Fruit fly (Drosophila melanogaster) whole organism, embryonic: Measurements from ENCODE around the gene RPA1.

Experiments used
- B-H1 ChIP-seq: fragments of 200-800 bp; sonication (Bioruptor generic); IDR thresholded peaks from 3 replicates; pipeline ENCODE4 v1.3.6; 2022; ENCODE audit warnings: missing biosample characterization, missing genetic modification characterization
- Bdp1 ChIP-seq: fragments of 200-800 bp; sonication (Bioruptor generic); optimal IDR thresholded peaks from 3 replicates; lab custom pipeline; 2016; ENCODE audit warnings: missing biosample characterization, missing genetic modification characterization
- BtbVII ChIP-seq: fragments of 200-800 bp; sonication (Bioruptor generic); optimal IDR thresholded peaks from 3 replicates; lab custom pipeline; 2017; ENCODE audit warnings: missing biosample characterization, mild to moderate bottlenecking, missing genetic modification characterization
- CG10147 ChIP-seq: fragments of 200-800 bp; sonication (Bioruptor generic); optimal IDR thresholded peaks from 2 replicates; lab custom pipeline; 2019; ENCODE audit warnings: missing biosample characterization, mild to moderate bottlenecking, missing genetic modification characterization, moderate library complexity
- CG10267 ChIP-seq: fragments of 200-800 bp; sonication (Bioruptor generic); optimal IDR thresholded peaks from 2 replicates; lab custom pipeline; 2018; ENCODE audit warnings: missing biosample characterization, mild to moderate bottlenecking, missing genetic modification characterization, moderate library complexity
- CG10979 ChIP-seq: fragments of 200-800 bp; sonication (Bioruptor generic); optimal IDR thresholded peaks from 2 replicates; lab custom pipeline; 2018; ENCODE audit warnings: missing biosample characterization, mild to moderate bottlenecking, missing genetic modification characterization, moderate library complexity
- CG11456 ChIP-seq: fragments of 200-800 bp; sonication (Bioruptor generic); IDR thresholded peaks from 3 replicates; pipeline ENCODE4 v1.3.6; 2022; ENCODE audit warnings: missing biosample characterization, missing genetic modification characterization
- CG11723 ChIP-seq: fragments of 200-800 bp; sonication (Bioruptor generic); optimal IDR thresholded peaks from 2 replicates; lab custom pipeline; 2017; ENCODE audit warnings: missing biosample characterization, mild to moderate bottlenecking, missing genetic modification characterization
- CG12744 ChIP-seq: fragments of 200-800 bp; sonication (Bioruptor generic); optimal IDR thresholded peaks from 2 replicates; lab custom pipeline; 2016; ENCODE audit warnings: missing biosample characterization, missing genetic modification characterization
- CG13424 ChIP-seq: fragments of 200-800 bp; sonication (Bioruptor generic); optimal IDR thresholded peaks from 2 replicates; lab custom pipeline; 2019; ENCODE audit warnings: missing biosample characterization, mild to moderate bottlenecking, missing genetic modification characterization, moderate library complexity
- CG14710 ChIP-seq: fragments of 200-800 bp; sonication (Bioruptor generic); optimal IDR thresholded peaks from 3 replicates; lab custom pipeline; 2019; ENCODE audit warnings: missing biosample characterization, mild to moderate bottlenecking, missing genetic modification characterization, moderate library complexity
- CG18764 ChIP-seq: fragments of 200-800 bp; sonication (Bioruptor generic); optimal IDR thresholded peaks from 3 replicates; lab custom pipeline; 2016; ENCODE audit warnings: missing biosample characterization, missing genetic modification characterization
- CG31441 ChIP-seq: fragments of 200-800 bp; sonication (Bioruptor generic); IDR thresholded peaks from 2 replicates; pipeline ENCODE4 v1.3.6; 2022; ENCODE audit warnings: missing biosample characterization, missing genetic modification characterization
- CG3838 ChIP-seq: fragments of 200-800 bp; sonication (Bioruptor generic); optimal IDR thresholded peaks from 3 replicates; lab custom pipeline; 2016; ENCODE audit warnings: missing biosample characterization, missing genetic modification characterization
- CG4617 ChIP-seq: fragments of 200-800 bp; sonication (Bioruptor generic); optimal IDR thresholded peaks from 3 replicates; lab custom pipeline; 2016; ENCODE audit warnings: missing biosample characterization, missing genetic modification characterization, borderline replicate concordance
- CG6272 ChIP-seq: fragments of 200-800 bp; sonication (Bioruptor generic); IDR thresholded peaks from 2 replicates; pipeline ENCODE4 v1.3.6; 2022; ENCODE audit warnings: missing biosample characterization, missing genetic modification characterization
- CG6854 ChIP-seq: fragments of 200-800 bp; sonication (Bioruptor generic); optimal IDR thresholded peaks from 3 replicates; lab custom pipeline; 2017; ENCODE audit warnings: missing biosample characterization, mild to moderate bottlenecking, missing genetic modification characterization
- CG9609 ChIP-seq: fragments of 200-800 bp; sonication (Bioruptor generic); optimal IDR thresholded peaks from 3 replicates; lab custom pipeline; 2016; ENCODE audit warnings: missing biosample characterization, missing genetic modification characterization
- CG9817 ChIP-seq: fragments of 200-800 bp; sonication (Bioruptor generic); optimal IDR thresholded peaks from 2 replicates; lab custom pipeline; 2018; ENCODE audit warnings: missing biosample characterization, mild to moderate bottlenecking, missing genetic modification characterization, moderate library complexity
- CG9876 ChIP-seq: fragments of 200-800 bp; sonication (Bioruptor generic); optimal IDR thresholded peaks from 2 replicates; lab custom pipeline; 2016; ENCODE audit warnings: missing biosample characterization, missing genetic modification characterization
- Eip74EF ChIP-seq, 2 experiments: fragments of 200-800 bp in 1 of 2; fragments of >200 bp in 1 of 2; sonication (Bioruptor generic) in 1 of 2; optimal IDR thresholded peaks; 2 replicates each; lab custom pipeline; 2017 to 2019; ENCODE audit warnings: missing biosample characterization in 2 of 2, missing genetic modification characterization in 2 of 2, mild to moderate bottlenecking in 1 of 2, moderate library complexity in 1 of 2
- Hand ChIP-seq: fragments of 200-800 bp; sonication (Bioruptor generic); optimal IDR thresholded peaks from 2 replicates; lab custom pipeline; 2017; ENCODE audit warnings: mild to moderate bottlenecking, missing biosample characterization, missing genetic modification reagents, missing genetic modification characterization
- Mrtf ChIP-seq: fragments of 200-800 bp; sonication (Bioruptor generic); IDR thresholded peaks from 3 replicates; pipeline ENCODE4 v1.3.6; 2022; ENCODE audit warnings: missing biosample characterization, missing genetic modification characterization
- Optix ChIP-seq: fragments of 200-800 bp; sonication (Bioruptor generic); IDR thresholded peaks from 3 replicates; pipeline ENCODE4 v1.3.6; 2022; ENCODE audit warnings: missing biosample characterization, missing genetic modification characterization
- Vsx1 ChIP-seq: fragments of 200-800 bp; sonication (Bioruptor generic); optimal IDR thresholded peaks from 2 replicates; lab custom pipeline; 2017; ENCODE audit warnings: missing biosample characterization, mild to moderate bottlenecking, missing genetic modification characterization, missing genetic modification reagents
- ato ChIP-seq: fragments of 200-800 bp; sonication (Bioruptor generic); IDR thresholded peaks from 2 replicates; pipeline ENCODE4 v1.3.6; 2022; ENCODE audit warnings: missing biosample characterization, missing genetic modification characterization; ENCODE audit not compliant: partially characterized antibody
- caup ChIP-seq: fragments of 200-800 bp; sonication (Bioruptor generic); optimal IDR thresholded peaks from 3 replicates; lab custom pipeline; 2017; ENCODE audit warnings: missing biosample characterization, mild to moderate bottlenecking, missing genetic modification characterization, moderate library complexity; ENCODE audit not compliant: severe bottlenecking
- dmrt11E ChIP-seq: fragments of 200-800 bp; sonication (Bioruptor generic); optimal IDR thresholded peaks from 3 replicates; lab custom pipeline; 2018; ENCODE audit warnings: missing biosample characterization, mild to moderate bottlenecking, missing genetic modification characterization, moderate library complexity
- ems ChIP-seq: fragments of 200-800 bp; sonication (Bioruptor generic); optimal IDR thresholded peaks from 3 replicates; lab custom pipeline; 2016; ENCODE audit warnings: missing biosample characterization, missing genetic modification characterization
- en ChIP-seq: fragments of 200-800 bp; sonication (Bioruptor generic); optimal IDR thresholded peaks from 2 replicates; lab custom pipeline; 2016; ENCODE audit warnings: missing biosample characterization, missing genetic modification characterization
- eyg ChIP-seq: fragments of 200-800 bp; sonication (Bioruptor generic); optimal IDR thresholded peaks from 3 replicates; lab custom pipeline; 2016; ENCODE audit warnings: missing biosample characterization, missing genetic modification characterization
- gsb-n ChIP-seq: fragments of 200-800 bp; sonication (Bioruptor generic); optimal IDR thresholded peaks from 3 replicates; lab custom pipeline; 2018; ENCODE audit warnings: missing biosample characterization, mild to moderate bottlenecking, missing genetic modification characterization
- gt ChIP-seq: fragments of 200-800 bp; sonication (Bioruptor generic); IDR thresholded peaks from 2 replicates; pipeline ENCODE4 v1.3.6; 2022; ENCODE audit warnings: missing biosample characterization, missing genetic modification characterization
- jigr1 ChIP-seq: fragments of 200-800 bp; sonication (Bioruptor generic); IDR thresholded peaks from 3 replicates; pipeline ENCODE4 v1.3.6; 2022; ENCODE audit warnings: missing biosample characterization, missing genetic modification characterization
- klu ChIP-seq: fragments of 200-800 bp; sonication (Bioruptor generic); IDR thresholded peaks from 2 replicates; pipeline ENCODE4 v1.3.6; 2022; ENCODE audit warnings: missing biosample characterization, missing genetic modification characterization
- lola ChIP-seq, 3 experiments: fragments of >200 bp in 2 of 3; fragments of 200-800 bp in 1 of 3; sonication (Bioruptor generic) in 1 of 3; optimal IDR thresholded peaks; 2 replicates each; lab custom pipeline; 2017 to 2019; ENCODE audit warnings: missing biosample characterization in 3 of 3, missing genetic modification characterization in 3 of 3, mild to moderate bottlenecking in 1 of 3, moderate library complexity in 1 of 3
- mirr ChIP-seq: fragments of 200-800 bp; sonication (Bioruptor generic); optimal IDR thresholded peaks from 3 replicates; lab custom pipeline; 2018; ENCODE audit warnings: missing biosample characterization, mild to moderate bottlenecking, missing genetic modification characterization
- org-1 ChIP-seq: fragments of 200-800 bp; sonication (Bioruptor generic); optimal IDR thresholded peaks from 2 replicates; lab custom pipeline; 2017; ENCODE audit warnings: missing biosample characterization, missing genetic modification characterization
- sd ChIP-seq: fragments of 200-800 bp; sonication (Bioruptor generic); optimal IDR thresholded peaks from 3 replicates; lab custom pipeline; 2018; ENCODE audit warnings: missing biosample characterization, mild to moderate bottlenecking, missing genetic modification characterization, moderate library complexity
- shn ChIP-seq: fragments of 200-800 bp; sonication (Bioruptor generic); optimal IDR thresholded peaks from 3 replicates; lab custom pipeline; 2016; ENCODE audit warnings: missing biosample characterization, missing genetic modification characterization
- sim ChIP-seq: fragments of 200-800 bp; sonication (Bioruptor generic); IDR thresholded peaks from 2 replicates; pipeline ENCODE4 v1.3.6; 2022; ENCODE audit warnings: missing biosample characterization, missing genetic modification characterization
- sob ChIP-seq: fragments of 200-800 bp; sonication (Bioruptor generic); IDR thresholded peaks from 2 replicates; pipeline ENCODE4 v1.3.6; 2022; ENCODE audit warnings: missing biosample characterization, missing genetic modification characterization
- stwl ChIP-seq: fragments of 200-800 bp; sonication (Bioruptor generic); optimal IDR thresholded peaks from 3 replicates; lab custom pipeline; 2018; ENCODE audit warnings: missing biosample characterization, mild to moderate bottlenecking, missing genetic modification characterization, moderate library complexity
- sug ChIP-seq: fragments of 200-800 bp; optimal IDR thresholded peaks from 2 replicates; lab custom pipeline; 2019; ENCODE audit warnings: missing biosample characterization, mild to moderate bottlenecking, missing genetic modification characterization, moderate library complexity
- tio ChIP-seq: fragments of 200-800 bp; sonication (Bioruptor generic); optimal IDR thresholded peaks from 2 replicates; lab custom pipeline; 2017; ENCODE audit warnings: missing biosample characterization, missing genetic modification characterization, inconsistent platforms
- trh ChIP-seq: fragments of 200-800 bp; sonication (Bioruptor generic); optimal IDR thresholded peaks from 2 replicates; lab custom pipeline; 2016; ENCODE audit warnings: missing biosample characterization, missing genetic modification characterization
- usp ChIP-seq: fragments of >200 bp; optimal IDR thresholded peaks from 2 replicates; lab custom pipeline; 2017; ENCODE audit warnings: missing biosample characterization, missing genetic modification characterization
- yki ChIP-seq: fragments of >200 bp; optimal IDR thresholded peaks from 3 replicates; lab custom pipeline; 2018
- zen2 ChIP-seq: fragments of 200-800 bp; sonication (Bioruptor generic); IDR thresholded peaks from 3 replicates; pipeline ENCODE4 v1.3.6; 2022; ENCODE audit warnings: missing biosample characterization, missing genetic modification characterization; ENCODE audit not compliant: partially characterized antibody
- zf30C ChIP-seq: fragments of 200-800 bp; sonication (Bioruptor generic); optimal IDR thresholded peaks from 3 replicates; lab custom pipeline; 2018; ENCODE audit warnings: missing biosample characterization, mild to moderate bottlenecking, missing genetic modification characterization

Gene RPA1

DNA sequence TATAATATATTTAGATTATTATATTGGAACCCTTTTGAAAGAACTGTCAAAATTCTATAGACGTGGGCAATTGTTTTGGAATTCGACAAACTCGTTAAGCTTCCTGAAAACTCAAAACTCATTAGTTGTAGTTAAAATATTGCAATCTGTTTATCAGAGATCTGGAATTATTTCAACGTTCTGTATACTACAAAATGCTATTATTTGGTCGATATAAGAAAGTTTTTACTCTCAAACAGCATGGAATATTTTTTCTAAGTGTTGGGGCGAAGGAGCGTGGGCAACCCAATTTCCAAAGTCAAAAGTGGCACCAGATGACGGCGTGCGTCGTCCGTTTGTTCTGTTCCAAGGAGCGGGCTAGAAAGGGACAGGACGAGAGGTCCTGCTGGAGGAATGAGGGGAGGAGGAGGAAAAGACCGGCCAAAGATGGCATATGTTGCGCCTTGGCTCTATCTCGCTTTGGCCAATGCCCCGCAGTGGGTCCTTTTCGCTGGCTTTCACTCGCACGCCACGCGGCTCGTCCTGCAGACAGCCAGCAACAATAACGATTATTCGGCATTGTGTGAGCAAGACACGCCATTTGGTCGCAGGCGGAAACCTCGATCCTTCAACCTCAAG is 21.6 kb upstream of the RPA1 start (continued):
- TF ChIP-seq dmrt11E (peak; percentile 29), shn (GFP tag; lab: Kevin White, UChicago) (no peak), klu (GFP tag; lab: Robert Waterston, UW) (no peak), org-1 (GFP tag; lab: Kevin White, UChicago) (no peak), CG9876 (GFP tag; lab: Kevin White, UChicago) (no peak), CG14710 (peak; percentile 28), zf30C (GFP tag; lab: Kevin White, UChicago) (peak; percentile 66), CG9817 (tag; lab: Kevin White, UChicago) (no peak), yki (lab: Kevin White, UChicago) (no peak), CG9609 (no peak), Vsx1 (GFP tag; lab: Kevin White, UChicago) (no peak), B-H1 (no peak), mirr (GFP tag; lab: Kevin White, UChicago) (no peak), CG13424 (tag; lab: Kevin White, UChicago) (no peak), CG6854 (GFP tag; lab: Kevin White, UChicago) (no peak), CG10147 (no peak), ato (GFP tag; lab: Robert Waterston, UW) (peak; percentile 42; the same call in 1 of the 2 replicates), CG10267 (tag; lab: Kevin White, UChicago) (peak; percentile 36), trh (no peak), Bdp1 (GFP tag; lab: Kevin White, UChicago) (no peak), Eip74EF (GFP tag; optimal IDR thresholded peaks at IDR 0.05; lab: Kevin White, UChicago) (no peak), CG12744 (no peak), CG3838 (GFP tag; lab: Kevin White, UChicago) (no peak), CG6272 (GFP tag; lab: Robert Waterston, UW) (no peak), zen2 (GFP tag; lab: Robert Waterston, UW) (no peak), Mrtf (GFP tag; lab: Robert Waterston, UW) (no peak), tio (no peak), lola (GFP tag; optimal IDR thresholded peaks at IDR 0.05; lab: Kevin White, UChicago) (peak in 1 of 3 experiments; percentile 11), CG10979 (tag; lab: Kevin White, UChicago) (peak; percentile 42), sob (GFP tag; lab: Robert Waterston, UW) (no peak), Optix (GFP tag; lab: Robert Waterston, UW) (0 out of 3 replicates have a peak, but pooled peaks have one; percentile 14), caup (no peak), jigr1 (no peak), gt (GFP tag; lab: Robert Waterston, UW) (no peak), en (no peak), CG18764 (GFP tag; lab: Kevin White, UChicago) (no peak), stwl (tag; lab: Kevin White, UChicago) (no peak), Hand (GFP tag; lab: Kevin White, UChicago) (no peak), eyg (GFP tag; lab: Kevin White, UChicago) (no peak), BtbVII (GFP tag; lab: Kevin White, UChicago) (no peak), CG11723 (GFP tag; lab: Kevin White, UChicago) (no peak), CG11456 (GFP tag; lab: Robert Waterston, UW) (no peak), sug (tag; lab: Kevin White, UChicago) (no peak), usp (no peak), CG31441 (GFP tag; lab: Robert Waterston, UW) (no peak), ems (no peak), sim (no peak), CG4617 (no peak), gsb-n (tag; lab: Kevin White, UChicago) (no peak), sd (tag; lab: Kevin White, UChicago) (no peak)
